Worm (Caenorhabditis elegans) whole organism, young adult: ENCODE data around the gene EGAP4.1.

Source experiments
- ets-4 ChIP-seq: fragments of 200-800 bp; sonication (Bioruptor generic); optimal IDR thresholded peaks from 2 replicates; lab custom pipeline; 2018; ENCODE audit warnings: mild to moderate bottlenecking, missing genetic modification characterization, missing compliant biosample characterization
- let-526 ChIP-seq: fragments of 200-800 bp; sonication (Bioruptor generic); IDR thresholded peaks from 2 replicates; pipeline ENCODE4 v1.3.6; 2022; ENCODE audit warnings: missing genetic modification reagents, missing genetic modification characterization, missing compliant biosample characterization

ce11 chrX:8714845-8715244 lies 12.4 kb downstream of the EGAP4.1 start:
- no peak for TF ChIP-seq ets-4
- no peak for TF ChIP-seq let-526 (GFP tag; lab: Robert Waterston, UW)
